Fruit fly (Drosophila melanogaster) whole organism, embryonic: ENCODE measurements around the gene idc.

Source experiments
- Ada2b ChIP-seq: fragments of 200-800 bp; sonication (Bioruptor generic); IDR thresholded peaks from 2 replicates; pipeline ENCODE4 v1.3.6; 2022; ENCODE audit warnings: missing biosample characterization, missing genetic modification characterization
- Antp ChIP-seq: fragments of 200-800 bp; sonication (Bioruptor generic); optimal IDR thresholded peaks from 3 replicates; lab custom pipeline; 2016; ENCODE audit warnings: missing biosample characterization, missing genetic modification characterization
- Atf-2 ChIP-seq: fragments of 200-800 bp; sonication (Bioruptor generic); optimal IDR thresholded peaks from 2 replicates; lab custom pipeline; 2016; ENCODE audit warnings: missing biosample characterization, missing genetic modification characterization
- CG10565 ChIP-seq: fragments of 200-800 bp; sonication (Bioruptor generic); optimal IDR thresholded peaks from 3 replicates; lab custom pipeline; 2016; ENCODE audit warnings: missing biosample characterization, mild to moderate bottlenecking, missing genetic modification characterization
- CG12071 ChIP-seq: fragments of 200-800 bp; sonication (Bioruptor generic); optimal IDR thresholded peaks from 3 replicates; lab custom pipeline; 2018; ENCODE audit warnings: missing biosample characterization, mild to moderate bottlenecking, missing genetic modification characterization
- CG13894 ChIP-seq: fragments of 200-800 bp; sonication (Bioruptor generic); optimal IDR thresholded peaks from 3 replicates; lab custom pipeline; 2018; ENCODE audit warnings: missing biosample characterization, mild to moderate bottlenecking, missing genetic modification characterization, moderate library complexity
- CG1603 ChIP-seq: fragments of 200-800 bp; sonication (Bioruptor generic); optimal IDR thresholded peaks from 2 replicates; lab custom pipeline; 2019; ENCODE audit warnings: missing biosample characterization, mild to moderate bottlenecking, missing genetic modification characterization, moderate library complexity
- CG18764 ChIP-seq: fragments of 200-800 bp; sonication (Bioruptor generic); optimal IDR thresholded peaks from 3 replicates; lab custom pipeline; 2016; ENCODE audit warnings: missing biosample characterization, missing genetic modification characterization
- CG2116 ChIP-seq: fragments of 200-800 bp; sonication (Bioruptor generic); optimal IDR thresholded peaks from 3 replicates; lab custom pipeline; 2018; ENCODE audit warnings: missing biosample characterization, mild to moderate bottlenecking, missing genetic modification characterization
- CG2889 ChIP-seq: fragments of 200-800 bp; sonication (Bioruptor generic); IDR thresholded peaks from 3 replicates; pipeline ENCODE4 v1.3.6; 2022; ENCODE audit warnings: missing biosample characterization, missing genetic modification characterization
- CG30403 ChIP-seq: fragments of 200-800 bp; sonication (Bioruptor generic); optimal IDR thresholded peaks from 3 replicates; lab custom pipeline; 2016; ENCODE audit warnings: missing biosample characterization, missing genetic modification characterization
- CG32772 ChIP-seq: fragments of 200-800 bp; sonication (Bioruptor generic); IDR thresholded peaks from 2 replicates; pipeline ENCODE4 v1.3.6; 2022; ENCODE audit warnings: missing biosample characterization, missing genetic modification characterization
- CG3407 ChIP-seq: fragments of 200-800 bp; sonication (Bioruptor generic); optimal IDR thresholded peaks from 2 replicates; lab custom pipeline; 2018; ENCODE audit warnings: missing biosample characterization, mild to moderate bottlenecking, missing genetic modification characterization
- CG4707 ChIP-seq: fragments of 200-800 bp; sonication (Bioruptor generic); optimal IDR thresholded peaks from 2 replicates; lab custom pipeline; 2018; ENCODE audit warnings: missing biosample characterization, mild to moderate bottlenecking, missing genetic modification characterization, moderate library complexity
- CG4730 ChIP-seq: fragments of 200-800 bp; sonication (Bioruptor generic); IDR thresholded peaks from 2 replicates; pipeline ENCODE4 v1.3.6; 2022; ENCODE audit warnings: missing biosample characterization, missing genetic modification characterization
- CG4820 ChIP-seq: fragments of 200-800 bp; sonication (Bioruptor generic); optimal IDR thresholded peaks from 3 replicates; lab custom pipeline; 2016; ENCODE audit warnings: missing biosample characterization, missing genetic modification characterization
- CG6689 ChIP-seq: fragments of 200-800 bp; sonication (Bioruptor generic); IDR thresholded peaks from 2 replicates; pipeline ENCODE4 v1.3.6; 2022; ENCODE audit warnings: missing biosample characterization, missing genetic modification characterization
- CG7357 ChIP-seq: fragments of 200-800 bp; sonication (Bioruptor generic); IDR thresholded peaks from 3 replicates; pipeline ENCODE4 v1.3.6; 2022; ENCODE audit warnings: missing biosample characterization, missing genetic modification characterization
- CG8281 ChIP-seq: fragments of 200-800 bp; sonication (Bioruptor generic); optimal IDR thresholded peaks from 2 replicates; lab custom pipeline; 2018; ENCODE audit warnings: missing biosample characterization, mild to moderate bottlenecking, missing genetic modification characterization, moderate library complexity
- Deaf1 ChIP-seq: fragments of 200-800 bp; optimal IDR thresholded peaks from 3 replicates; lab custom pipeline; 2019; ENCODE audit warnings: missing biosample characterization, mild to moderate bottlenecking, missing genetic modification characterization, moderate library complexity
- Dip3 ChIP-seq: fragments of 200-800 bp; sonication (Bioruptor generic); optimal IDR thresholded peaks from 3 replicates; lab custom pipeline; 2016; ENCODE audit warnings: missing biosample characterization, missing genetic modification characterization
- Doc3 ChIP-seq: fragments of 200-800 bp; sonication (Bioruptor generic); IDR thresholded peaks from 3 replicates; pipeline ENCODE4 v1.3.6; 2022; ENCODE audit warnings: missing biosample characterization, missing genetic modification characterization; ENCODE audit not compliant: partially characterized antibody
- Dp ChIP-seq: fragments of 200-800 bp; sonication (Bioruptor generic); optimal IDR thresholded peaks from 2 replicates; lab custom pipeline; 2018; ENCODE audit warnings: missing biosample characterization, mild to moderate bottlenecking, missing genetic modification characterization, moderate library complexity
- E2f1 ChIP-seq: fragments of 200-800 bp; sonication (Bioruptor generic); IDR thresholded peaks from 2 replicates; pipeline ENCODE4 v1.3.6; 2022; ENCODE audit warnings: missing biosample characterization, missing genetic modification characterization
- Fer2 ChIP-seq: fragments of 200-800 bp; sonication (Bioruptor generic); optimal IDR thresholded peaks from 2 replicates; lab custom pipeline; 2018; ENCODE audit warnings: missing biosample characterization, mild to moderate bottlenecking, missing genetic modification characterization, moderate library complexity
- Kr ChIP-seq: fragments of 200-800 bp; sonication (Bioruptor generic); optimal IDR thresholded peaks from 2 replicates; lab custom pipeline; 2017; ENCODE audit warnings: missing biosample characterization, mild to moderate bottlenecking, missing genetic modification characterization
- Lpt ChIP-seq: fragments of >200 bp; optimal IDR thresholded peaks from 2 replicates; lab custom pipeline; 2018; ENCODE audit warnings: missing biosample characterization, missing genetic modification characterization
- Nf-YB ChIP-seq: fragments of 200-800 bp; sonication (Bioruptor generic); optimal IDR thresholded peaks from 3 replicates; lab custom pipeline; 2019; ENCODE audit warnings: missing biosample characterization, mild to moderate bottlenecking, missing genetic modification characterization, moderate library complexity
- Sin3A ChIP-seq: fragments of >200 bp; optimal IDR thresholded peaks from 2 replicates; lab custom pipeline; 2018
- bowl ChIP-seq: fragments of 200-800 bp; sonication (Bioruptor generic); IDR thresholded peaks from 2 replicates; pipeline ENCODE4 v1.3.6; 2022; ENCODE audit warnings: missing biosample characterization, missing genetic modification characterization
- cad ChIP-seq: fragments of >200 bp; optimal IDR thresholded peaks from 2 replicates; lab custom pipeline; 2017; ENCODE audit warnings: missing biosample characterization, missing genetic modification characterization
- ci ChIP-seq: fragments of 200-800 bp; sonication (Bioruptor generic); IDR thresholded peaks from 3 replicates; pipeline ENCODE4 v1.3.6; 2022; ENCODE audit warnings: missing biosample characterization, missing genetic modification characterization
- ewg ChIP-seq: fragments of 200-800 bp; sonication (Bioruptor generic); optimal IDR thresholded peaks from 3 replicates; lab custom pipeline; 2017; ENCODE audit warnings: mild to moderate bottlenecking, missing biosample characterization, missing genetic modification reagents, missing genetic modification characterization
- gsb ChIP-seq: fragments of 200-800 bp; sonication (Bioruptor generic); IDR thresholded peaks from 2 replicates; pipeline ENCODE4 v1.3.6; 2022; ENCODE audit warnings: missing biosample characterization, missing genetic modification characterization
- gsb-n ChIP-seq: fragments of 200-800 bp; sonication (Bioruptor generic); optimal IDR thresholded peaks from 3 replicates; lab custom pipeline; 2018; ENCODE audit warnings: missing biosample characterization, mild to moderate bottlenecking, missing genetic modification characterization
- gt ChIP-seq: fragments of 200-800 bp; sonication (Bioruptor generic); IDR thresholded peaks from 2 replicates; pipeline ENCODE4 v1.3.6; 2022; ENCODE audit warnings: missing biosample characterization, missing genetic modification characterization
- hb ChIP-seq: fragments of 200-800 bp; sonication (Bioruptor generic); IDR thresholded peaks from 3 replicates; pipeline ENCODE4 v1.3.6; 2022; ENCODE audit warnings: missing biosample characterization, missing genetic modification characterization; ENCODE audit not compliant: partially characterized antibody
- hkb ChIP-seq, 2 experiments: fragments of 200-800 bp in 1 of 2; fragments of >200 bp in 1 of 2; sonication (Bioruptor generic) in 1 of 2; IDR thresholded peaks in 1 of 2; optimal IDR thresholded peaks in 1 of 2; 2 replicates each; pipeline versions ENCODE4 v1.3.6 to Lab custom; 2017 to 2022; ENCODE audit warnings: missing biosample characterization in 1 of 2, missing genetic modification characterization in 1 of 2
- nerfin-1 ChIP-seq: fragments of 200-800 bp; sonication (Bioruptor generic); optimal IDR thresholded peaks from 3 replicates; lab custom pipeline; 2019; ENCODE audit warnings: missing biosample characterization, mild to moderate bottlenecking, missing genetic modification characterization, moderate library complexity
- phol ChIP-seq: fragments of 200-800 bp; sonication (Bioruptor generic); optimal IDR thresholded peaks from 3 replicates; lab custom pipeline; 2018; ENCODE audit warnings: missing biosample characterization, mild to moderate bottlenecking, missing genetic modification characterization, moderate library complexity
- prd ChIP-seq, 3 experiments: fragments of >200 bp in 2 of 3; fragments of 200-800 bp in 1 of 3; sonication (Bioruptor generic) in 1 of 3; optimal IDR thresholded peaks in 2 of 3; IDR thresholded peaks in 1 of 3; 2 replicates in 2 of 3; 3 replicates in 1 of 3; pipeline versions ENCODE4 v1.3.6 to Lab custom; 2017 to 2022; ENCODE audit warnings: missing biosample characterization in 1 of 3, missing genetic modification characterization in 1 of 3
- pros ChIP-seq: fragments of 200-800 bp; sonication (Bioruptor generic); optimal IDR thresholded peaks from 3 replicates; lab custom pipeline; 2019; ENCODE audit warnings: missing biosample characterization, mild to moderate bottlenecking, missing genetic modification characterization, moderate library complexity
- psq ChIP-seq: fragments of 200-800 bp; sonication (Bioruptor generic); optimal IDR thresholded peaks from 2 replicates; lab custom pipeline; 2017; ENCODE audit warnings: missing biosample characterization, missing genetic modification characterization
- seq ChIP-seq: fragments of 200-800 bp; sonication (Bioruptor generic); IDR thresholded peaks from 2 replicates; pipeline ENCODE4 v1.3.6; 2022; ENCODE audit warnings: missing biosample characterization, missing genetic modification characterization
- sim ChIP-seq: fragments of 200-800 bp; sonication (Bioruptor generic); IDR thresholded peaks from 2 replicates; pipeline ENCODE4 v1.3.6; 2022; ENCODE audit warnings: missing biosample characterization, missing genetic modification characterization
- tap ChIP-seq: fragments of 200-800 bp; optimal IDR thresholded peaks from 3 replicates; lab custom pipeline; 2019; ENCODE audit warnings: missing biosample characterization, mild to moderate bottlenecking, missing genetic modification characterization, moderate library complexity
- tll ChIP-seq, 2 experiments: fragments of 200-800 bp in 1 of 2; fragments of >200 bp in 1 of 2; sonication (Bioruptor generic) in 1 of 2; optimal IDR thresholded peaks; 2 replicates each; lab custom pipeline; 2017 to 2019; ENCODE audit warnings: missing biosample characterization in 2 of 2, missing genetic modification characterization in 2 of 2, mild to moderate bottlenecking in 1 of 2, moderate library complexity in 1 of 2
- trh ChIP-seq: fragments of 200-800 bp; sonication (Bioruptor generic); optimal IDR thresholded peaks from 2 replicates; lab custom pipeline; 2016; ENCODE audit warnings: missing biosample characterization, missing genetic modification characterization
- zf30C ChIP-seq: fragments of 200-800 bp; sonication (Bioruptor generic); optimal IDR thresholded peaks from 3 replicates; lab custom pipeline; 2018; ENCODE audit warnings: missing biosample characterization, mild to moderate bottlenecking, missing genetic modification characterization
- zfh1 ChIP-seq: fragments of 200-800 bp; sonication (Bioruptor generic); IDR thresholded peaks from 3 replicates; pipeline ENCODE4 v1.3.6; 2022; ENCODE audit warnings: missing biosample characterization, missing genetic modification characterization

Gene idc

DNA sequence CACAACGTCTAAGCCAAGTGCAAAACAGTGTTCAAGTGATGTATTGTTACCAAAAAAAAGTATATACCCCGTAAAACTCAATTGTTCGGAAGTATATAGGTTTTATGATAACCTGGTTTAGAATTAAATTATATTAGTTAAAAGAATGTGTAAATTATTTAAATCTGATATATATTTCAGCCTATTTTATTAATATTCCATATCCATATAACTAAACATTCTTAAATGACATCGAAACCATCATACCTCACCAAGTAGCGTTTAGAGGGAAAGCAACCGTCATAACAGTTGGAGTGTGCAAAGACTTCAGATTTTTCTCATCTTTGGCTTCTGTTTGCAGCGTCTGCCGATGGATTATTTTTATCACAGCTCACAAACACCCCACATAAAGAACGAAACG, 32.1 kb upstream of the idc start (continued):
- TF ChIP-seq bowl (peak; percentile 42; the same call in 1 of the 2 replicates), ewg (peak; percentile 59), gt (GFP tag; lab: Robert Waterston, UW) (peak; percentile 67; the same call in 1 of the 2 replicates), E2f1 (GFP tag; lab: Robert Waterston, UW) (peak; percentile 80), Fer2 (tag; lab: Kevin White, UChicago) (peak; percentile 53), zfh1 (GFP tag; lab: Robert Waterston, UW) (peak; percentile 89), CG2889 (GFP tag; lab: Robert Waterston, UW) (peak; percentile 48; the same call in 1 of the 3 replicates), CG30403 (GFP tag; lab: Kevin White, UChicago) (peak; percentile 74), CG2116 (GFP tag; lab: Kevin White, UChicago) (peak; percentile 11), Atf-2 (GFP tag; lab: Kevin White, UChicago) (no peak), CG6689 (GFP tag; lab: Robert Waterston, UW) (peak; percentile 84), nerfin-1 (tag; lab: Kevin White, UChicago) (peak; percentile 70), sim (GFP tag; lab: Robert Waterston, UW) (peak; percentile 71), Dip3 (GFP tag; lab: Kevin White, UChicago) (no peak), Doc3 (GFP tag; lab: Robert Waterston, UW) (no peak), psq (GFP tag; lab: Kevin White, UChicago) (peak; percentile 41), trh (GFP tag; lab: Kevin White, UChicago) (no peak), Ada2b (peak; percentile 75), Deaf1 (tag; lab: Kevin White, UChicago) (peak; percentile 55), pros (no peak), gsb (GFP tag; lab: Robert Waterston, UW) (peak; percentile 46; the same call in 1 of the 2 replicates), ci (GFP tag; lab: Robert Waterston, UW) (peak; percentile 76), Lpt (GFP tag; lab: Kevin White, UChicago) (no peak), CG18764 (GFP tag; lab: Kevin White, UChicago) (peak; percentile 63), seq (GFP tag; lab: Robert Waterston, UW) (no peak), Dp (GFP tag; lab: Kevin White, UChicago) (no peak), CG4707 (GFP tag; lab: Kevin White, UChicago) (peak; percentile 53), prd (optimal IDR thresholded peaks at IDR 0.05; lab: Kevin White, UChicago) (no peak), prd (GFP tag; IDR thresholded peaks at IDR 0.05; lab: Robert Waterston, UW) (peak; percentile 95), phol (tag; lab: Kevin White, UChicago) (peak; percentile 84), gsb-n (tag; lab: Kevin White, UChicago) (peak; percentile 90), CG8281 (tag; lab: Kevin White, UChicago) (peak; percentile 31), CG12071 (GFP tag; lab: Kevin White, UChicago) (peak; percentile 25), tap (tag; lab: Kevin White, UChicago) (peak; percentile 91), cad (GFP tag; lab: Kevin White, UChicago) (no peak), hkb (optimal IDR thresholded peaks at IDR 0.05; lab: Kevin White, UChicago) (no peak), hkb (GFP tag; IDR thresholded peaks at IDR 0.05; lab: Robert Waterston, UW) (peak; percentile 84), CG1603 (peak; percentile 56), Kr (GFP tag; lab: Kevin White, UChicago) (no peak), zf30C (no peak), CG13894 (tag; lab: Kevin White, UChicago) (peak; percentile 63), CG3407 (GFP tag; lab: Kevin White, UChicago) (peak; percentile 67), CG4820 (GFP tag; lab: Kevin White, UChicago) (peak; percentile 40), tll (GFP tag; optimal IDR thresholded peaks at IDR 0.05; lab: Kevin White, UChicago) (no peak), Sin3A (no peak), CG10565 (no peak), Nf-YB (peak; percentile 65), CG32772 (GFP tag; lab: Robert Waterston, UW) (peak; percentile 85), CG7357 (GFP tag; lab: Robert Waterston, UW) (peak; percentile 50; the same call in 2 of the 3 replicates), CG4730 (GFP tag; lab: Robert Waterston, UW) (peak; percentile 77), hb (no peak), Antp (GFP tag; lab: Kevin White, UChicago) (no peak)
